Worm (Caenorhabditis elegans): ENCODE results near the gene M01F1.9.
A peak's percentile ranks its signal among the peaks of the same experiment; 100 is the strongest.

ce11 chrIII:3456226-3456625 is 42.6 kb downstream of the M01F1.9 start:
- TF ChIP-seq him-1 (tag; optimal IDR thresholded peaks at IDR 0.05) (peak; percentile 96), W03F9.2 (tag; optimal IDR thresholded peaks at IDR 0.05) (peak; percentile 96)

All from whole organism, L4/young adult.